Worm (Caenorhabditis elegans) whole organism, L1 larva: ENCODE data around the gene str-85.

ENCODE experiments used
- aha-1 ChIP-seq: fragments of 150-350 bp; optimal IDR thresholded peaks from 2 replicates; lab custom pipeline; 2014; ENCODE audit warnings: missing biosample characterization, missing genetic modification characterization
- alr-1 ChIP-seq: fragments of 200-800 bp; sonication (Bioruptor generic); optimal IDR thresholded peaks from 2 replicates; lab custom pipeline; 2018; ENCODE audit warnings: borderline replicate concordance, mild to moderate bottlenecking, missing genetic modification characterization, missing compliant biosample characterization
- blmp-1 ChIP-seq: fragments of 150-350 bp; optimal IDR thresholded peaks from 2 replicates; lab custom pipeline; 2014; ENCODE audit warnings: missing biosample characterization, missing genetic modification characterization
- elt-2 ChIP-seq: sonication (generic microtip); optimal IDR thresholded peaks from 2 replicates; lab custom pipeline; 2016; ENCODE audit warnings: missing genetic modification characterization, mild to moderate bottlenecking, inconsistent platforms, missing compliant biosample characterization, missing genetic modification reagents
- fkh-10 ChIP-seq: sonication (generic microtip); optimal IDR thresholded peaks from 2 replicates; lab custom pipeline; 2017; ENCODE audit warnings: missing biosample characterization, missing genetic modification reagents, missing genetic modification characterization
- isw-1 ChIP-seq: fragments of 200-800 bp; sonication (Bioruptor generic); IDR thresholded peaks from 2 replicates; pipeline ENCODE4 v1.3.6; 2022; ENCODE audit warnings: missing genetic modification characterization, missing compliant biosample characterization
- nhr-77 ChIP-seq: fragments of 150-350 bp; optimal IDR thresholded peaks from 2 replicates; lab custom pipeline; 2014; ENCODE audit warnings: missing biosample characterization, missing genetic modification characterization
- sox-4 ChIP-seq: sonication (generic microtip); optimal IDR thresholded peaks from 2 replicates; lab custom pipeline; 2016; ENCODE audit warnings: missing genetic modification characterization, missing compliant biosample characterization
- tbx-2 ChIP-seq: sonication (generic microtip); optimal IDR thresholded peaks from 2 replicates; lab custom pipeline; 2016; ENCODE audit warnings: missing genetic modification characterization, missing compliant biosample characterization
- zag-1 ChIP-seq: fragments of 150-350 bp; optimal IDR thresholded peaks from 2 replicates; lab custom pipeline; 2014; ENCODE audit warnings: missing biosample characterization, missing genetic modification characterization
- ztf-11 ChIP-seq, 2 experiments: sonication (generic microtip); optimal IDR thresholded peaks; 2 replicates each; lab custom pipeline; 2016 to 2017; ENCODE audit warnings: missing genetic modification characterization in 2 of 2, missing biosample characterization in 1 of 2, missing compliant biosample characterization in 1 of 2

- TF ChIP-seq ztf-11 (tag; optimal IDR thresholded peaks at IDR 0.05; lab: Kevin White, UChicago), result no peak
- no peak for TF ChIP-seq aha-1 (tag; lab: Kevin White, UChicago)
- TF ChIP-seq blmp-1 (tag; lab: Kevin White, UChicago), result no peak
- no peak for TF ChIP-seq fkh-10 (GFP tag; lab: Kevin White, UChicago)
- TF ChIP-seq tbx-2 (tag; lab: Kevin White, UChicago), result no peak
- no peak for TF ChIP-seq alr-1 (tag; lab: Kevin White, UChicago)
- TF ChIP-seq elt-2 (tag; lab: Kevin White, UChicago), result no peak
- TF ChIP-seq isw-1 (GFP tag; lab: Robert Waterston, UW), result no peak
- TF ChIP-seq sox-4 (tag; lab: Kevin White, UChicago), result no peak
- TF ChIP-seq zag-1 (tag; lab: Kevin White, UChicago), result no peak
- TF ChIP-seq nhr-77, result no peak
Observed at ce11 chrV:8991679-8992078, 6.0 kb upstream of the str-85 start, which contains the start of gene F59E11.6.
